Fruit fly (Drosophila melanogaster) whole organism, prepupa: ENCODE results near the gene CG12231.

Experiments used
- Blimp-1 ChIP-seq: fragments of 200-800 bp; sonication (Bioruptor generic); optimal IDR thresholded peaks from 3 replicates; lab custom pipeline; 2017; ENCODE audit warnings: missing biosample characterization, missing genetic modification characterization, mild to moderate bottlenecking, moderate library complexity, missing genetic modification reagents
- CG10631 ChIP-seq: fragments of 200-800 bp; sonication (Bioruptor generic); optimal IDR thresholded peaks from 2 replicates; lab custom pipeline; 2016; ENCODE audit warnings: missing biosample characterization, missing genetic modification characterization
- CG10669 ChIP-seq: fragments of 200-800 bp; sonication (Bioruptor generic); optimal IDR thresholded peaks from 3 replicates; lab custom pipeline; 2018; ENCODE audit warnings: missing biosample characterization, mild to moderate bottlenecking, missing genetic modification characterization, moderate library complexity
- CG1621 ChIP-seq: fragments of 200-800 bp; sonication (Bioruptor generic); optimal IDR thresholded peaks from 3 replicates; lab custom pipeline; 2018; ENCODE audit warnings: missing biosample characterization, mild to moderate bottlenecking, missing genetic modification characterization
- CG34406 ChIP-seq: fragments of 200-800 bp; sonication (Bioruptor generic); optimal IDR thresholded peaks from 3 replicates; lab custom pipeline; 2016; ENCODE audit warnings: missing biosample characterization, missing genetic modification characterization
- CG6276 ChIP-seq: fragments of 200-800 bp; sonication (Bioruptor generic); optimal IDR thresholded peaks from 2 replicates; lab custom pipeline; 2017; ENCODE audit warnings: missing biosample characterization, mild to moderate bottlenecking, missing genetic modification characterization
- CG9139 ChIP-seq: fragments of 200-800 bp; sonication (Bioruptor generic); optimal IDR thresholded peaks from 3 replicates; lab custom pipeline; 2017; ENCODE audit warnings: missing biosample characterization, mild to moderate bottlenecking, missing genetic modification characterization
- Ets96B ChIP-seq: fragments of 200-800 bp; optimal IDR thresholded peaks from 2 replicates; lab custom pipeline; 2019; ENCODE audit warnings: missing biosample characterization, mild to moderate bottlenecking, missing genetic modification characterization, moderate library complexity
- Sox102F ChIP-seq: fragments of 200-800 bp; sonication (Bioruptor generic); optimal IDR thresholded peaks from 2 replicates; lab custom pipeline; 2016; ENCODE audit warnings: missing biosample characterization, mild to moderate bottlenecking, missing genetic modification characterization
- cyc ChIP-seq: fragments of 200-800 bp; sonication (Bioruptor generic); optimal IDR thresholded peaks from 3 replicates; lab custom pipeline; 2016; ENCODE audit warnings: missing biosample characterization, missing genetic modification characterization
- fd85E ChIP-seq: fragments of 200-800 bp; sonication (Bioruptor generic); optimal IDR thresholded peaks from 3 replicates; lab custom pipeline; 2016; ENCODE audit warnings: missing biosample characterization, missing genetic modification characterization

- TF ChIP-seq CG1621 (tag; lab: Kevin White, UChicago) (no peak), Sox102F (no peak), CG9139 (no peak), fd85E (no peak), cyc (GFP tag; lab: Kevin White, UChicago) (no peak), CG6276 (GFP tag; lab: Kevin White, UChicago) (no peak), CG10669 (GFP tag; lab: Kevin White, UChicago) (no peak), CG10631 (no peak), Blimp-1 (GFP tag; lab: Kevin White, UChicago) (no peak), CG34406 (GFP tag; lab: Kevin White, UChicago) (no peak), Ets96B (tag; lab: Kevin White, UChicago) (no peak)
These were observed 9.7 kb downstream of the CG12231 start, which contains the start of the genes Idh3a and CoRest for dm6 chrX:19521753-19522383.
